Worm (Caenorhabditis elegans) whole organism, midembryonic: ENCODE measurements around the gene W06D11.3.

Source experiments
- cog-1 ChIP-seq: sonication (generic microtip); optimal IDR thresholded peaks from 2 replicates; lab custom pipeline; 2016; ENCODE audit warnings: missing genetic modification characterization, missing compliant biosample characterization
- flt-1 ChIP-seq: fragments of 200-800 bp; sonication (Bioruptor generic); IDR thresholded peaks from 2 replicates; pipeline ENCODE4 v1.3.6; 2022; ENCODE audit warnings: missing genetic modification characterization, missing compliant biosample characterization
- klf-2 ChIP-seq: fragments of 200-800 bp; sonication (Bioruptor generic); conservative IDR thresholded peaks from 2 replicates; pipeline ENCODE4 v1.3.6; 2022; ENCODE audit warnings: missing genetic modification reagents, missing genetic modification characterization, missing compliant biosample characterization
- ref-1 ChIP-seq: fragments of 200-800 bp; sonication (Bioruptor generic); conservative IDR thresholded peaks from 2 replicates; pipeline ENCODE4 v1.3.6; 2022; ENCODE audit warnings: missing genetic modification reagents, missing genetic modification characterization, missing compliant biosample characterization
- tab-1 ChIP-seq: fragments of 200-800 bp; sonication (Bioruptor generic); IDR thresholded peaks from 2 replicates; pipeline ENCODE4 v1.3.6; 2022; ENCODE audit warnings: missing genetic modification characterization, missing compliant biosample characterization
- ztf-23 ChIP-seq: fragments of 200-800 bp; sonication (Bioruptor generic); IDR thresholded peaks from 2 replicates; pipeline ENCODE4 v1.3.6; 2022; ENCODE audit warnings: missing genetic modification reagents, missing genetic modification characterization, missing compliant biosample characterization
- ztf-29 ChIP-seq: fragments of 200-800 bp; sonication (Bioruptor generic); IDR thresholded peaks from 2 replicates; pipeline ENCODE4 v1.3.6; 2022; ENCODE audit warnings: missing genetic modification reagents, missing genetic modification characterization, missing compliant biosample characterization

DNA sequence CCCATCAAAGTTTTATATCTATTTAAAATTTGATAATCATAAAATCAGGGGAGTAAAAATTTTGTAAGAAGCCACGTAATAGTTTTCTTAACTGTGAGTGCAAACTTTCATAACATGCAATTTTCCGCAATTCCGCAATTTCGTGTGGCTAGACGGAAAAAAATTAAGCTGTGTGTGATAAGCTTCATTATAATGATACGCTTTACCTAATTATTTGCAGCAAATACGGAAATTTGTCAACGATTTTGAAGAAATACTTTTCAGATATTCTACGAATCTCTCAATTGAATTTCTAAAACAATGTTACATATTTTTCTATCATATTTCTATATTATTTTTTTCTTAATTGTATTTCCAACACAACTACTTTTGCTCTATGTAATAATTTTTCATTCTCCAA lies 33.3 kb downstream of the W06D11.3 start, which contains the start of gene srd-46:
- TF ChIP-seq ztf-29 (no peak), tab-1 (GFP tag; lab: Robert Waterston, UW) (no peak), klf-2 (GFP tag; lab: Robert Waterston, UW) (no peak), flt-1 (no peak), cog-1 (tag; lab: Kevin White, UChicago) (no peak), ztf-23 (GFP tag; lab: Robert Waterston, UW) (no peak), ref-1 (no peak)
